Fruit fly (Drosophila melanogaster) whole organism, embryonic: Measurements from ENCODE around the gene CG7806.

Experiments
- Aef1 ChIP-seq: fragments of 200-800 bp; sonication (Bioruptor generic); IDR thresholded peaks from 3 replicates; pipeline ENCODE4 v1.3.6; 2022; ENCODE audit warnings: missing biosample characterization, missing genetic modification characterization
- BEAF-32 ChIP-seq: fragments of 200-800 bp; sonication (Bioruptor generic); optimal IDR thresholded peaks from 3 replicates; lab custom pipeline; 2017; ENCODE audit warnings: missing biosample characterization, missing genetic modification characterization, mild to moderate bottlenecking, moderate library complexity, missing genetic modification reagents
- CG11504 ChIP-seq: fragments of 200-800 bp; sonication (Bioruptor generic); optimal IDR thresholded peaks from 3 replicates; lab custom pipeline; 2019; ENCODE audit warnings: missing biosample characterization, mild to moderate bottlenecking, missing genetic modification characterization, moderate library complexity
- CG11560 ChIP-seq: fragments of 200-800 bp; sonication (Bioruptor generic); IDR thresholded peaks from 3 replicates; pipeline ENCODE4 v1.3.6; 2022; ENCODE audit warnings: missing biosample characterization, missing genetic modification characterization
- CG13287 ChIP-seq: fragments of 200-800 bp; sonication (Bioruptor generic); IDR thresholded peaks from 2 replicates; pipeline ENCODE4 v1.3.6; 2022; ENCODE audit warnings: missing biosample characterization, missing genetic modification characterization; ENCODE audit not compliant: partially characterized antibody
- CG14860 ChIP-seq: fragments of 200-800 bp; sonication (Bioruptor generic); IDR thresholded peaks from 3 replicates; pipeline ENCODE4 v1.3.6; 2022; ENCODE audit warnings: missing biosample characterization, missing genetic modification characterization; ENCODE audit not compliant: partially characterized antibody
- CG15601 ChIP-seq: fragments of 200-800 bp; sonication (Bioruptor generic); optimal IDR thresholded peaks from 3 replicates; lab custom pipeline; 2019; ENCODE audit warnings: missing biosample characterization, mild to moderate bottlenecking, missing genetic modification characterization, moderate library complexity
- CG17361 ChIP-seq: fragments of 200-800 bp; sonication (Bioruptor generic); IDR thresholded peaks from 3 replicates; pipeline ENCODE4 v1.3.6; 2022; ENCODE audit warnings: missing biosample characterization, missing genetic modification characterization
- CG17829 ChIP-seq: fragments of 200-800 bp; optimal IDR thresholded peaks from 2 replicates; lab custom pipeline; 2019; ENCODE audit warnings: missing biosample characterization, mild to moderate bottlenecking, missing genetic modification characterization, moderate library complexity
- CG18262 ChIP-seq: fragments of 200-800 bp; optimal IDR thresholded peaks from 3 replicates; lab custom pipeline; 2019; ENCODE audit warnings: missing biosample characterization, mild to moderate bottlenecking, missing genetic modification characterization, moderate library complexity
- CG2116 ChIP-seq: fragments of 200-800 bp; sonication (Bioruptor generic); optimal IDR thresholded peaks from 3 replicates; lab custom pipeline; 2018; ENCODE audit warnings: missing biosample characterization, mild to moderate bottlenecking, missing genetic modification characterization
- CG2120 ChIP-seq: fragments of 200-800 bp; sonication (Bioruptor generic); optimal IDR thresholded peaks from 3 replicates; lab custom pipeline; 2016; ENCODE audit warnings: missing biosample characterization, missing genetic modification characterization
- CG2129 ChIP-seq: fragments of 200-800 bp; sonication (Bioruptor generic); IDR thresholded peaks from 2 replicates; pipeline ENCODE4 v1.3.6; 2022; ENCODE audit warnings: missing biosample characterization, missing genetic modification characterization; ENCODE audit not compliant: partially characterized antibody
- CG32767 ChIP-seq: fragments of 200-800 bp; sonication (Bioruptor generic); IDR thresholded peaks from 2 replicates; pipeline ENCODE4 v1.3.6; 2022; ENCODE audit warnings: missing biosample characterization, missing genetic modification characterization
- CG34224 ChIP-seq: fragments of 200-800 bp; sonication (Bioruptor generic); IDR thresholded peaks from 3 replicates; pipeline ENCODE4 v1.3.6; 2022; ENCODE audit warnings: missing biosample characterization, missing genetic modification characterization; ENCODE audit not compliant: partially characterized antibody
- CG3995 ChIP-seq: fragments of 200-800 bp; sonication (Bioruptor generic); optimal IDR thresholded peaks from 3 replicates; lab custom pipeline; 2016; ENCODE audit warnings: missing biosample characterization, missing genetic modification characterization
- CG8388 ChIP-seq: fragments of 200-800 bp; sonication (Bioruptor generic); optimal IDR thresholded peaks from 2 replicates; lab custom pipeline; 2019; ENCODE audit warnings: missing biosample characterization, mild to moderate bottlenecking, missing genetic modification characterization, moderate library complexity
- CG8924 ChIP-seq: fragments of 200-800 bp; optimal IDR thresholded peaks from 3 replicates; lab custom pipeline; 2019; ENCODE audit warnings: missing biosample characterization, mild to moderate bottlenecking, missing genetic modification characterization, moderate library complexity
- CG9215 ChIP-seq: fragments of 200-800 bp; sonication (Bioruptor generic); IDR thresholded peaks from 2 replicates; pipeline ENCODE4 v1.3.6; 2022; ENCODE audit warnings: missing biosample characterization, missing genetic modification characterization
- CG9817 ChIP-seq: fragments of 200-800 bp; sonication (Bioruptor generic); optimal IDR thresholded peaks from 2 replicates; lab custom pipeline; 2018; ENCODE audit warnings: missing biosample characterization, mild to moderate bottlenecking, missing genetic modification characterization, moderate library complexity
- Dfd ChIP-seq, 2 experiments: fragments of >200 bp; optimal IDR thresholded peaks; 2 replicates each; lab custom pipeline; 2017; ENCODE audit warnings: missing biosample characterization in 2 of 2, missing genetic modification characterization in 2 of 2
- Dll ChIP-seq: fragments of 200-800 bp; sonication (Bioruptor generic); IDR thresholded peaks from 4 replicates; pipeline ENCODE4 v1.3.6; 2022; ENCODE audit warnings: missing biosample characterization, missing genetic modification characterization; ENCODE audit not compliant: partially characterized antibody
- Doc3 ChIP-seq: fragments of 200-800 bp; sonication (Bioruptor generic); IDR thresholded peaks from 3 replicates; pipeline ENCODE4 v1.3.6; 2022; ENCODE audit warnings: missing biosample characterization, missing genetic modification characterization; ENCODE audit not compliant: partially characterized antibody
- Ets97D ChIP-seq: fragments of 200-800 bp; sonication (Bioruptor generic); optimal IDR thresholded peaks from 3 replicates; lab custom pipeline; 2016; ENCODE audit warnings: missing biosample characterization, missing genetic modification characterization
- HLH4C ChIP-seq: fragments of 200-800 bp; sonication (Bioruptor generic); IDR thresholded peaks from 3 replicates; pipeline ENCODE4 v1.3.6; 2022; ENCODE audit warnings: missing biosample characterization, missing genetic modification characterization; ENCODE audit not compliant: partially characterized antibody
- Kr ChIP-seq: fragments of 200-800 bp; sonication (Bioruptor generic); optimal IDR thresholded peaks from 2 replicates; lab custom pipeline; 2017; ENCODE audit warnings: missing biosample characterization, mild to moderate bottlenecking, missing genetic modification characterization
- Nf-YC ChIP-seq: fragments of 200-800 bp; optimal IDR thresholded peaks from 3 replicates; lab custom pipeline; 2019; ENCODE audit warnings: missing biosample characterization, mild to moderate bottlenecking, missing genetic modification characterization, moderate library complexity
- Opbp ChIP-seq: fragments of 200-800 bp; sonication (Bioruptor generic); IDR thresholded peaks from 3 replicates; pipeline ENCODE4 v1.3.6; 2022; ENCODE audit warnings: missing biosample characterization, missing genetic modification characterization; ENCODE audit not compliant: partially characterized antibody
- Xbp1 ChIP-seq: fragments of 200-800 bp; sonication (Bioruptor generic); optimal IDR thresholded peaks from 3 replicates; lab custom pipeline; 2016; ENCODE audit warnings: missing biosample characterization, mild to moderate bottlenecking, missing genetic modification characterization
- br ChIP-seq: fragments of >200 bp; optimal IDR thresholded peaks from 2 replicates; lab custom pipeline; 2017
- crp ChIP-seq, 2 experiments: fragments of 200-800 bp; sonication (Bioruptor generic); optimal IDR thresholded peaks; 2 replicates in 1 of 2; 3 replicates in 1 of 2; lab custom pipeline; 2017; ENCODE audit warnings: missing biosample characterization in 2 of 2, missing genetic modification characterization in 2 of 2, mild to moderate bottlenecking in 1 of 2, moderate library complexity in 1 of 2
- dm ChIP-seq: fragments of 200-800 bp; sonication (Bioruptor generic); optimal IDR thresholded peaks from 3 replicates; lab custom pipeline; 2016; ENCODE audit warnings: missing biosample characterization, missing genetic modification characterization
- grau ChIP-seq: fragments of 200-800 bp; optimal IDR thresholded peaks from 3 replicates; lab custom pipeline; 2019; ENCODE audit warnings: missing biosample characterization, mild to moderate bottlenecking, missing genetic modification characterization, moderate library complexity
- gro ChIP-seq: fragments of 200-800 bp; sonication (Bioruptor generic); optimal IDR thresholded peaks from 2 replicates; lab custom pipeline; 2016; ENCODE audit warnings: missing biosample characterization, missing genetic modification characterization
- gsb-n ChIP-seq: fragments of 200-800 bp; sonication (Bioruptor generic); optimal IDR thresholded peaks from 3 replicates; lab custom pipeline; 2018; ENCODE audit warnings: missing biosample characterization, mild to moderate bottlenecking, missing genetic modification characterization
- hbn ChIP-seq: fragments of 200-800 bp; sonication (Bioruptor generic); IDR thresholded peaks from 2 replicates; pipeline ENCODE4 v1.3.6; 2022; ENCODE audit warnings: missing biosample characterization, missing genetic modification characterization; ENCODE audit not compliant: partially characterized antibody
- knrl ChIP-seq: fragments of 200-800 bp; sonication (Bioruptor generic); IDR thresholded peaks from 3 replicates; pipeline ENCODE4 v1.3.6; 2022; ENCODE audit warnings: missing biosample characterization, missing genetic modification characterization; ENCODE audit not compliant: partially characterized antibody
- nerfin-1 ChIP-seq: fragments of 200-800 bp; sonication (Bioruptor generic); optimal IDR thresholded peaks from 3 replicates; lab custom pipeline; 2019; ENCODE audit warnings: missing biosample characterization, mild to moderate bottlenecking, missing genetic modification characterization, moderate library complexity
- phol ChIP-seq: fragments of 200-800 bp; sonication (Bioruptor generic); optimal IDR thresholded peaks from 3 replicates; lab custom pipeline; 2018; ENCODE audit warnings: missing biosample characterization, mild to moderate bottlenecking, missing genetic modification characterization, moderate library complexity
- pzg ChIP-seq: fragments of 200-800 bp; sonication (Bioruptor generic); optimal IDR thresholded peaks from 3 replicates; lab custom pipeline; 2018; ENCODE audit warnings: missing biosample characterization, mild to moderate bottlenecking, missing genetic modification characterization, moderate library complexity
- ranshi ChIP-seq: fragments of 200-800 bp; sonication (Bioruptor generic); IDR thresholded peaks from 2 replicates; pipeline ENCODE4 v1.3.6; 2022; ENCODE audit warnings: missing biosample characterization, missing genetic modification characterization
- scrt ChIP-seq: fragments of 200-800 bp; sonication (Bioruptor generic); optimal IDR thresholded peaks from 2 replicates; lab custom pipeline; 2018; ENCODE audit warnings: missing biosample characterization, mild to moderate bottlenecking, missing genetic modification characterization, moderate library complexity
- stwl ChIP-seq: fragments of 200-800 bp; sonication (Bioruptor generic); optimal IDR thresholded peaks from 3 replicates; lab custom pipeline; 2018; ENCODE audit warnings: missing biosample characterization, mild to moderate bottlenecking, missing genetic modification characterization, moderate library complexity
- tin ChIP-seq: fragments of 200-800 bp; sonication (Bioruptor generic); optimal IDR thresholded peaks from 3 replicates; lab custom pipeline; 2016; ENCODE audit warnings: missing biosample characterization, missing genetic modification characterization
- trem ChIP-seq: fragments of 200-800 bp; optimal IDR thresholded peaks from 3 replicates; lab custom pipeline; 2019; ENCODE audit warnings: missing biosample characterization, mild to moderate bottlenecking, missing genetic modification characterization, moderate library complexity
- vnd ChIP-seq: fragments of 200-800 bp; sonication (Bioruptor generic); IDR thresholded peaks from 3 replicates; pipeline ENCODE4 v1.3.6; 2022; ENCODE audit warnings: missing biosample characterization, missing genetic modification characterization; ENCODE audit not compliant: partially characterized antibody
- zen ChIP-seq: fragments of 200-800 bp; sonication (Bioruptor generic); optimal IDR thresholded peaks from 3 replicates; lab custom pipeline; 2018; ENCODE audit warnings: missing biosample characterization, mild to moderate bottlenecking, missing genetic modification characterization, moderate library complexity

Gene CG7806

dm6 chr2L:8307817-8308551, 3.2 kb upstream of the CG7806 start, which contains the start of the genes Ostgamma and Mettl14 (continued):
- TF ChIP-seq CG34224 (GFP tag; lab: Robert Waterston, UW) = peak; percentile 81
- peak; percentile 24 for TF ChIP-seq nerfin-1 (tag; lab: Kevin White, UChicago)
- no peak for TF ChIP-seq gro (GFP tag; lab: Kevin White, UChicago)
- TF ChIP-seq Aef1 (GFP tag; lab: Robert Waterston, UW) = no peak
- TF ChIP-seq knrl (GFP tag; lab: Robert Waterston, UW) = peak; percentile 78; the same call in 1 of the 3 replicates
- no peak for TF ChIP-seq br
- peak; percentile 42 for TF ChIP-seq Nf-YC (tag; lab: Kevin White, UChicago)
- TF ChIP-seq CG11504 = no peak
- peak; percentile 66; the same call in 2 of the 3 replicates for TF ChIP-seq Opbp
- peak; percentile 36 for TF ChIP-seq stwl (tag; lab: Kevin White, UChicago)
- TF ChIP-seq CG18262 = peak; percentile 31
- TF ChIP-seq vnd (GFP tag; lab: Robert Waterston, UW) = 0 out of 3 replicates have a peak, but pooled peaks have one; percentile 53
- no peak for TF ChIP-seq scrt (GFP tag; lab: Kevin White, UChicago)
- TF ChIP-seq CG2116 (GFP tag; lab: Kevin White, UChicago) = peak; percentile 91
- TF ChIP-seq CG14860 (GFP tag; lab: Robert Waterston, UW) = peak; percentile 66; the same call in 2 of the 3 replicates
- TF ChIP-seq gsb-n (tag; lab: Kevin White, UChicago) = no peak
- TF ChIP-seq Dll (GFP tag; lab: Robert Waterston, UW) = peak; percentile 94
- TF ChIP-seq CG8388 (GFP tag; lab: Kevin White, UChicago) = peak; percentile 16
- TF ChIP-seq trem (tag; lab: Kevin White, UChicago) = peak; percentile 36
- peak; percentile 43 for TF ChIP-seq CG8924 (tag; lab: Kevin White, UChicago)
- peak; percentile 94 for TF ChIP-seq Xbp1 (GFP tag; lab: Kevin White, UChicago)
- peak; percentile 89 for TF ChIP-seq CG13287 (GFP tag; lab: Robert Waterston, UW)
- no peak for TF ChIP-seq CG11560 (tag; lab: Robert Waterston, UW)
- peak in 1 of 2 experiments; percentile 65 for TF ChIP-seq crp (GFP tag; optimal IDR thresholded peaks at IDR 0.05; lab: Kevin White, UChicago)
- peak; percentile 3 for TF ChIP-seq zen (tag; lab: Kevin White, UChicago)
- TF ChIP-seq tin = peak; percentile 7
- TF ChIP-seq CG9817 (tag; lab: Kevin White, UChicago) = peak; percentile 3
- peak; percentile 77 for TF ChIP-seq CG3995
- peak; percentile 66 for TF ChIP-seq CG2129 (GFP tag; lab: Robert Waterston, UW)
- peak; percentile 68 for TF ChIP-seq hbn
- TF ChIP-seq Dfd (GFP tag; optimal IDR thresholded peaks at IDR 0.05; lab: Kevin White, UChicago) = no peak
- peak; percentile 9 for TF ChIP-seq dm (GFP tag; lab: Kevin White, UChicago)
- peak; percentile 36; the same call in 1 of the 3 replicates for TF ChIP-seq CG17361 (GFP tag; lab: Robert Waterston, UW)
- peak; percentile 31 for TF ChIP-seq grau (tag; lab: Kevin White, UChicago)
- TF ChIP-seq HLH4C = peak; percentile 59; the same call in 2 of the 3 replicates
- no peak for TF ChIP-seq CG32767 (GFP tag; lab: Robert Waterston, UW)
- TF ChIP-seq CG15601 = peak; percentile 42
- TF ChIP-seq Doc3 = peak; percentile 71
- peak; percentile 34 for TF ChIP-seq CG2120
- TF ChIP-seq Ets97D (GFP tag; lab: Kevin White, UChicago) = peak; percentile 40
- peak; percentile 41 for TF ChIP-seq CG17829 (tag; lab: Kevin White, UChicago)
- peak; percentile 82 for TF ChIP-seq BEAF-32
- peak; percentile 48 for TF ChIP-seq pzg
- TF ChIP-seq Kr (GFP tag; lab: Kevin White, UChicago) = no peak
- no peak for TF ChIP-seq ranshi (GFP tag; lab: Robert Waterston, UW)
- no peak for TF ChIP-seq CG9215 (GFP tag; lab: Robert Waterston, UW)
- TF ChIP-seq phol (tag; lab: Kevin White, UChicago) = peak; percentile 19
